Worm (Caenorhabditis elegans): ENCODE results near the gene T19D12.1.
A peak's percentile ranks its signal among the peaks of the same experiment; 100 is the strongest.

T19D12.1 gene

DNA sequence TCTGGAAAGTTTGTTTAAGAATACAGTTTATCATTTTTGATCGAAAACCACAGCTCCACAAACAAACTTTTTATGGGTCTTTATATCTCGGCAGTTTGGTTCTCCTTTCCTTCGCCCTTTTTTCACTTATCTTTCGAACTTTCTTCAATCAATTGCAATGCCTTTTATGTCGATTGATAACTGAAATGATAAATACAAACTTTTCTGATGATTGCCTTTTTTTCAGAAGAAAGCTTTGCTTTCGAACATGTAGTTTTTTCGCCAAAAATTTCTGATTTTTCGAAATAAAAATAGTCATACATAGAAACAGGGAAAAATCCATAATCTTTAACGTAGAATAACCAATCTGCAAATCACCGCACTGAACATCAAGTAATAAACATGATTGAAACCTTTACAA lies 5.5 kb upstream of the T19D12.1 start, which contains the start of gene T19D12.2:
Gene T19D12.2 (plus strand): TSS at position 125 of the 400 bp plus-strand sequence.
- TF ChIP-seq attf-4 (tag; optimal IDR thresholded peaks at IDR 0.05) = no peak
- TF ChIP-seq nhr-28 (tag; optimal IDR thresholded peaks at IDR 0.05) = peak; percentile 19
- peak; percentile 33 for TF ChIP-seq dve-1 (tag; optimal IDR thresholded peaks at IDR 0.05; ENCODE audit: insufficient read depth)
- no peak for TF ChIP-seq snpc-1.2 (GFP tag; IDR thresholded peaks at IDR 0.05)
- TF ChIP-seq mep-1 (tag; optimal IDR thresholded peaks at IDR 0.05) = no peak
- no peak for TF ChIP-seq daf-16 (GFP tag; optimal IDR thresholded peaks at IDR 0.05)
- TF ChIP-seq daf-16 (tag; optimal IDR thresholded peaks at IDR 0.05) = peak; percentile 45
- TF ChIP-seq dmd-6 (GFP tag; IDR thresholded peaks at IDR 0.05) = peak; percentile 48; the same call in 1 of the 2 replicates
- peak; percentile 81; the same call in 1 of the 2 replicates for TF ChIP-seq php-3 (GFP tag; IDR thresholded peaks at IDR 0.05)
- no peak for TF ChIP-seq lin-13 (GFP tag; optimal IDR thresholded peaks at IDR 0.05)
- no peak for TF ChIP-seq nhr-6 (tag; optimal IDR thresholded peaks at IDR 0.05)
- no peak for TF ChIP-seq fkh-10 (GFP tag; optimal IDR thresholded peaks at IDR 0.05)
- peak; percentile 18 for TF ChIP-seq hlh-11 (tag; optimal IDR thresholded peaks at IDR 0.05)
- no peak for TF ChIP-seq F10B5.3 (tag; optimal IDR thresholded peaks at IDR 0.05)
- TF ChIP-seq fos-1 (tag; optimal IDR thresholded peaks at IDR 0.05) = no peak
- TF ChIP-seq daf-12 (tag; optimal IDR thresholded peaks at IDR 0.05) = no peak
- peak; percentile 93 for TF ChIP-seq pqm-1 (tag; optimal IDR thresholded peaks at IDR 0.05)

DNA sequence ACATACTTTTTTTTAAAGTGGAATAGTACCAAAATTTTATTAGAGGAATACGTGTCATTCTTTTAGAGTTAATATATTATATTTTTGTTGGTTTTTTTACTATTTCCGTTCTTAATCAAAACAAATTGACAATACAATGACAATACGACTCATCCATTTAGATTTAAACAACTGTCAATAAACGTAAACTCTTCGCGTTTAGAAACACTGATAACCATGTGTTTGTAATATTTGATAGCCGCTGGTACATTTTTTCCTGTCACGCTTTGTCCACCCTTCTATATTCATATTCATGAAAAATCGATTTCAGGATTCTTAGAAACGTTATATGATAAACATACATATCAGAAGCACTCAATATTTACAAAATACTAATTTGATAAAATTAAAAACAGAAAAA lies 2.9 kb upstream of the T19D12.1 start:
- TF ChIP-seq saeg-2 (GFP tag; IDR thresholded peaks at IDR 0.05) (no peak), D1046.2 (GFP tag; IDR thresholded peaks at IDR 0.05) (no peak), dmd-6 (GFP tag; IDR thresholded peaks at IDR 0.05) (peak; percentile 42; the same call in 1 of the 2 replicates), F26F4.8 (GFP tag; conservative IDR thresholded peaks at IDR 0.05) (no peak), gei-8 (GFP tag; optimal IDR thresholded peaks at IDR 0.05) (no peak), cey-2 (tag; optimal IDR thresholded peaks at IDR 0.05; ENCODE audit: borderline replicate concordance, insufficient read depth) (no peak), daf-12 (tag; optimal IDR thresholded peaks at IDR 0.05) (no peak), ceh-62 (tag; optimal IDR thresholded peaks at IDR 0.05) (no peak), tra-1 (GFP tag; IDR thresholded peaks at IDR 0.05) (no peak), lsy-2 (tag; optimal IDR thresholded peaks at IDR 0.05) (no peak), spr-1 (tag; optimal IDR thresholded peaks at IDR 0.05) (no peak), Y5F2A.4 (GFP tag; optimal IDR thresholded peaks at IDR 0.05) (no peak), daf-16 (GFP tag; optimal IDR thresholded peaks at IDR 0.05) (no peak), daf-16 (tag; optimal IDR thresholded peaks at IDR 0.05) (peak; percentile 66), fos-1 (tag; optimal IDR thresholded peaks at IDR 0.05) (no peak), dve-1 (tag; optimal IDR thresholded peaks at IDR 0.05; ENCODE audit: insufficient read depth) (peak; percentile 52), ceh-28 (tag; optimal IDR thresholded peaks at IDR 0.05) (no peak), mep-1 (tag; optimal IDR thresholded peaks at IDR 0.05) (no peak), Y105C5A.15 (GFP tag; IDR thresholded peaks at IDR 0.05) (no peak), lin-39 (tag; optimal IDR thresholded peaks at IDR 0.05) (no peak)

DNA sequence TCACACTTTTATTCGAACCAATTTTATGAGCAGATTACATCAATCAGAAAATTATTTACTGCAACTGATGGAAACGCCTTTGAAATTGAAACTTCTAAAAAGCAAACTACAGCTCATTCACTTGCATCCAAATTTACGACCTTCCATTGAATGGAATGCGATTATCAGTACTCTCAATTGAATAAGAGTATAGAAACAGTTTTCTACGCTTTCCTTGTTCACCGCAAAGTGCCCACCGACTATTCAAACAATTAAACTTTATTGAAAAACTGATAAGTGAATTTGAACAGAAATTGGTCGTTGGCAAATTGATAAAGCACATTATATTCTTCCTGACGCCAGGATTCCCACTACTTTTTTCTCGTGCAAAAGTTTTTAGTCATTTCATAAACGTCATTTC lies 790 bp upstream of the T19D12.1 start:
- no peak for TF ChIP-seq ctbp-1 (GFP tag; IDR thresholded peaks at IDR 0.05)
- no peak for TF ChIP-seq Y75B8A.6 (GFP tag; IDR thresholded peaks at IDR 0.05)
- peak; percentile 51 for TF ChIP-seq aha-1 (tag)
- no peak for TF ChIP-seq lin-29 (GFP tag; IDR thresholded peaks at IDR 0.05)
- peak; percentile 89; the same call in 1 of the 2 replicates for TF ChIP-seq php-3 (GFP tag; IDR thresholded peaks at IDR 0.05)
- no peak for TF ChIP-seq Y105C5A.15 (GFP tag; IDR thresholded peaks at IDR 0.05)
- peak; percentile 64; the same call in 1 of the 2 replicates for TF ChIP-seq dmd-6 (GFP tag; IDR thresholded peaks at IDR 0.05)
- no peak for TF ChIP-seq zfp-2 (tag; optimal IDR thresholded peaks at IDR 0.05)
- no peak for TF ChIP-seq nhr-77 (tag; optimal IDR thresholded peaks at IDR 0.05)
- TF ChIP-seq lin-1 (GFP tag; IDR thresholded peaks at IDR 0.05) = no peak
- no peak for TF ChIP-seq saeg-2 (GFP tag; IDR thresholded peaks at IDR 0.05)
- TF ChIP-seq vab-7 (GFP tag; IDR thresholded peaks at IDR 0.05) = no peak
- TF ChIP-seq hif-1 (tag; optimal IDR thresholded peaks at IDR 0.05) = no peak
- no peak for TF ChIP-seq lin-38 (GFP tag; IDR thresholded peaks at IDR 0.05)
- TF ChIP-seq tra-1 (GFP tag; IDR thresholded peaks at IDR 0.05) = 0 out of 2 replicates have a peak, but pooled peaks have one; percentile 51
- TF ChIP-seq dve-1 (tag; optimal IDR thresholded peaks at IDR 0.05; ENCODE audit: insufficient read depth) = peak; percentile 29
- peak; percentile 95 for TF ChIP-seq pqm-1 (tag; optimal IDR thresholded peaks at IDR 0.05)
- no peak for TF ChIP-seq ZK337.2 (GFP tag; IDR thresholded peaks at IDR 0.05)
- TF ChIP-seq nhr-48 (tag; optimal IDR thresholded peaks at IDR 0.05) = no peak
- TF ChIP-seq nhr-11 (tag; optimal IDR thresholded peaks at IDR 0.05) = no peak
- TF ChIP-seq hlh-11 (tag; optimal IDR thresholded peaks at IDR 0.05) = peak; percentile 62
- no peak for TF ChIP-seq lin-39 (tag; optimal IDR thresholded peaks at IDR 0.05)
- no peak for TF ChIP-seq jun-1 (tag; optimal IDR thresholded peaks at IDR 0.05)
- no peak for TF ChIP-seq daf-19 (GFP tag; conservative IDR thresholded peaks at IDR 0.05)
- TF ChIP-seq madf-9 (GFP tag; conservative IDR thresholded peaks at IDR 0.05) = no peak
- TF ChIP-seq nhr-28 (tag; optimal IDR thresholded peaks at IDR 0.05) = peak; percentile 72
